Worm (Caenorhabditis elegans) whole organism, young adult: Measurements from ENCODE around the gene K09E2.2.
A peak's percentile ranks its signal among the peaks of the same experiment; 100 is the strongest.

Source experiments
- B0019.2 ChIP-seq: fragments of 200-800 bp; sonication (Bioruptor generic); conservative IDR thresholded peaks from 2 replicates; pipeline ENCODE4 v1.3.6; 2022; ENCODE audit warnings: missing genetic modification reagents, missing genetic modification characterization, missing compliant biosample characterization
- C17E4.6 ChIP-seq: fragments of 200-800 bp; sonication (Bioruptor generic); IDR thresholded peaks from 2 replicates; pipeline ENCODE4 v1.3.6; 2022; ENCODE audit warnings: missing genetic modification reagents, missing genetic modification characterization, missing compliant biosample characterization
- F10E7.11 ChIP-seq: sonication (generic microtip); optimal IDR thresholded peaks from 2 replicates; lab custom pipeline; 2017; ENCODE audit warnings: mild to moderate bottlenecking, missing genetic modification characterization, moderate library complexity, missing compliant biosample characterization
- F37B4.10 ChIP-seq: fragments of 200-800 bp; sonication (Bioruptor generic); IDR thresholded peaks from 2 replicates; pipeline ENCODE4 v1.3.6; 2022; ENCODE audit warnings: missing genetic modification characterization, missing compliant biosample characterization
- F57C9.4 ChIP-seq: sonication (generic microtip); optimal IDR thresholded peaks from 2 replicates; lab custom pipeline; 2017; ENCODE audit warnings: mild to moderate bottlenecking, missing genetic modification characterization, missing compliant biosample characterization
- Y53F4B.3 ChIP-seq: fragments of 200-800 bp; sonication (Bioruptor generic); IDR thresholded peaks from 2 replicates; pipeline ENCODE4 v1.3.6; 2022; ENCODE audit warnings: missing genetic modification reagents, missing genetic modification characterization, missing compliant biosample characterization
- Y79H2A.3 ChIP-seq: fragments of 200-800 bp; sonication (Bioruptor generic); conservative IDR thresholded peaks from 2 replicates; pipeline ENCODE4 v1.3.6; 2022; ENCODE audit warnings: missing genetic modification reagents, missing genetic modification characterization, missing compliant biosample characterization
- ZK185.1 ChIP-seq: sonication (generic microtip); optimal IDR thresholded peaks from 2 replicates; lab custom pipeline; 2016; ENCODE audit warnings: mild to moderate bottlenecking, missing genetic modification characterization, missing compliant biosample characterization; ENCODE audit not compliant: poor library complexity, severe bottlenecking
- athp-1 ChIP-seq: sonication (generic microtip); optimal IDR thresholded peaks from 2 replicates; lab custom pipeline; 2017; ENCODE audit warnings: mild to moderate bottlenecking, missing genetic modification characterization, missing compliant biosample characterization
- attf-6 ChIP-seq: fragments of 200-800 bp; sonication (Bioruptor generic); IDR thresholded peaks from 2 replicates; pipeline ENCODE4 v1.3.6; 2022; ENCODE audit warnings: missing genetic modification reagents, missing genetic modification characterization, missing compliant biosample characterization
- cebp-2 ChIP-seq: fragments of 200-800 bp; sonication (Bioruptor generic); IDR thresholded peaks from 2 replicates; pipeline ENCODE4 v1.3.6; 2022; ENCODE audit warnings: missing genetic modification characterization, missing compliant biosample characterization
- ceh-40 ChIP-seq: fragments of 200-800 bp; sonication (Bioruptor generic); IDR thresholded peaks from 2 replicates; pipeline ENCODE4 v1.3.6; 2022; ENCODE audit warnings: missing genetic modification characterization, missing compliant biosample characterization
- ceh-58 ChIP-seq: fragments of 200-800 bp; sonication (Bioruptor generic); IDR thresholded peaks from 2 replicates; pipeline ENCODE4 v1.3.6; 2022; ENCODE audit warnings: missing genetic modification characterization, missing compliant biosample characterization
- ceh-91 ChIP-seq: fragments of 200-800 bp; sonication (Bioruptor generic); IDR thresholded peaks from 2 replicates; pipeline ENCODE4 v1.3.6; 2022; ENCODE audit warnings: missing genetic modification reagents, missing genetic modification characterization, missing compliant biosample characterization
- egrh-3 ChIP-seq: fragments of 200-800 bp; sonication (Bioruptor generic); IDR thresholded peaks from 2 replicates; pipeline ENCODE4 v1.3.6; 2022; ENCODE audit warnings: missing genetic modification reagents, missing genetic modification characterization, missing compliant biosample characterization
- ets-4 ChIP-seq: fragments of 200-800 bp; sonication (Bioruptor generic); optimal IDR thresholded peaks from 2 replicates; lab custom pipeline; 2018; ENCODE audit warnings: mild to moderate bottlenecking, missing genetic modification characterization, missing compliant biosample characterization
- gei-17 ChIP-seq: fragments of 200-800 bp; sonication (Bioruptor generic); optimal IDR thresholded peaks from 2 replicates; lab custom pipeline; 2018; ENCODE audit warnings: mild to moderate bottlenecking, missing genetic modification characterization, missing compliant biosample characterization
- him-1 ChIP-seq: sonication (generic microtip); optimal IDR thresholded peaks from 2 replicates; lab custom pipeline; 2016; ENCODE audit warnings: missing genotype, missing genetic modification reagents, missing genetic modification characterization, missing compliant biosample characterization
- hmg-1.2 ChIP-seq: fragments of 200-800 bp; sonication (Bioruptor generic); IDR thresholded peaks from 2 replicates; pipeline ENCODE4 v1.3.6; 2022; ENCODE audit warnings: missing genetic modification reagents, missing genetic modification characterization, missing compliant biosample characterization
- hmg-20 ChIP-seq: fragments of 200-800 bp; sonication (Bioruptor generic); IDR thresholded peaks from 2 replicates; pipeline ENCODE4 v1.3.6; 2022; ENCODE audit warnings: missing genetic modification reagents, missing genetic modification characterization, missing compliant biosample characterization
- hsf-1 ChIP-seq: fragments of 200-800 bp; sonication (Bioruptor generic); IDR thresholded peaks from 2 replicates; pipeline ENCODE4 v1.3.6; 2022; ENCODE audit warnings: missing genetic modification reagents, missing genetic modification characterization, missing compliant biosample characterization
- let-526 ChIP-seq: fragments of 200-800 bp; sonication (Bioruptor generic); IDR thresholded peaks from 2 replicates; pipeline ENCODE4 v1.3.6; 2022; ENCODE audit warnings: missing genetic modification reagents, missing genetic modification characterization, missing compliant biosample characterization
- lin-26 ChIP-seq: fragments of 200-800 bp; sonication (Bioruptor generic); IDR thresholded peaks from 2 replicates; pipeline ENCODE4 v1.3.6; 2022; ENCODE audit warnings: missing genetic modification reagents, missing genetic modification characterization, missing compliant biosample characterization
- lin-40 ChIP-seq: sonication (generic microtip); optimal IDR thresholded peaks from 2 replicates; lab custom pipeline; 2016; ENCODE audit warnings: missing genetic modification characterization, mild to moderate bottlenecking, missing compliant biosample characterization, missing genotype, missing genetic modification reagents
- lir-1 ChIP-seq: fragments of 200-800 bp; sonication (Bioruptor generic); conservative IDR thresholded peaks from 2 replicates; pipeline ENCODE4 v1.3.6; 2022; ENCODE audit warnings: missing genetic modification reagents, missing genetic modification characterization, missing compliant biosample characterization
- lsy-27 ChIP-seq: sonication (generic microtip); optimal IDR thresholded peaks from 2 replicates; lab custom pipeline; 2017; ENCODE audit warnings: missing genetic modification characterization, mild to moderate bottlenecking, missing compliant biosample characterization, antibody characterized with exemption, missing genotype, borderline replicate concordance; ENCODE audit not compliant: insufficient read depth
- madf-10 ChIP-seq: sonication (generic microtip); optimal IDR thresholded peaks from 2 replicates; lab custom pipeline; 2016; ENCODE audit warnings: mild to moderate bottlenecking, missing genetic modification characterization, missing compliant biosample characterization
- mxl-1 ChIP-seq: sonication (generic microtip); optimal IDR thresholded peaks from 2 replicates; lab custom pipeline; 2016; ENCODE audit warnings: missing genetic modification characterization, missing compliant biosample characterization
- nfya-1 ChIP-seq: sonication (generic microtip); optimal IDR thresholded peaks from 2 replicates; lab custom pipeline; 2017; ENCODE audit warnings: antibody characterized with exemption, missing compliant biosample characterization, missing genetic modification characterization, borderline replicate concordance; ENCODE audit not compliant: insufficient read depth
- nhr-179 ChIP-seq: sonication (generic microtip); optimal IDR thresholded peaks from 2 replicates; lab custom pipeline; 2016; ENCODE audit warnings: mild to moderate bottlenecking, missing genetic modification characterization, missing compliant biosample characterization
- nhr-90 ChIP-seq: sonication (generic microtip); optimal IDR thresholded peaks from 2 replicates; lab custom pipeline; 2016; ENCODE audit warnings: missing genotype, mild to moderate bottlenecking, missing genetic modification characterization, missing compliant biosample characterization
- pbrm-1 ChIP-seq: fragments of 200-800 bp; sonication (Bioruptor generic); IDR thresholded peaks from 2 replicates; pipeline ENCODE4 v1.3.6; 2022; ENCODE audit warnings: missing genetic modification reagents, missing genetic modification characterization, missing compliant biosample characterization
- pha-4 ChIP-seq: fragments of 150-350 bp; sonication (generic microtip); optimal IDR thresholded peaks from 2 replicates; lab custom pipeline; 2014; ENCODE audit warnings: missing biosample characterization, missing genetic modification reagents, missing genetic modification characterization
- repo-1 ChIP-seq: sonication (generic microtip); optimal IDR thresholded peaks from 2 replicates; lab custom pipeline; 2017; ENCODE audit warnings: mild to moderate bottlenecking, missing genetic modification characterization, missing compliant biosample characterization
- snpc-4 ChIP-seq, 5 experiments: fragments of 150-350 bp in 1 of 5; sonication (generic microtip) in 4 of 5; optimal IDR thresholded peaks; 2 replicates each; lab custom pipeline; 2014 to 2018; ENCODE audit warnings: missing genetic modification characterization in 5 of 5, missing biosample characterization in 3 of 5, antibody characterized with exemption in 2 of 5, mild to moderate bottlenecking in 2 of 5, missing compliant biosample characterization in 2 of 5, missing genotype in 2 of 5, moderate library complexity in 2 of 5, missing genetic modification reagents in 1 of 5
- tbp1 ChIP-seq: fragments of 200-800 bp; sonication (Bioruptor generic); optimal IDR thresholded peaks from 2 replicates; lab custom pipeline; 2018; ENCODE audit warnings: mild to moderate bottlenecking, missing genetic modification characterization, missing compliant biosample characterization
- tlf-1 ChIP-seq: fragments of 200-800 bp; sonication (Bioruptor generic); optimal IDR thresholded peaks from 2 replicates; lab custom pipeline; 2018; ENCODE audit warnings: mild to moderate bottlenecking, missing genetic modification characterization, missing compliant biosample characterization
- unc-62 ChIP-seq: fragments of 150-350 bp; optimal IDR thresholded peaks from 2 replicates; lab custom pipeline; 2014; ENCODE audit warnings: missing biosample characterization, missing genetic modification reagents, missing genetic modification characterization
- zfh-2 ChIP-seq: fragments of 200-800 bp; sonication (Bioruptor generic); conservative IDR thresholded peaks from 2 replicates; pipeline ENCODE4 v1.3.6; 2022; ENCODE audit warnings: missing genetic modification reagents, missing genetic modification characterization, missing compliant biosample characterization
- ztf-22 ChIP-seq: fragments of 200-800 bp; sonication (Bioruptor generic); optimal IDR thresholded peaks from 2 replicates; lab custom pipeline; 2018; ENCODE audit warnings: mild to moderate bottlenecking, missing genetic modification characterization, moderate library complexity, missing compliant biosample characterization
- ztf-26 ChIP-seq: sonication (generic microtip); optimal IDR thresholded peaks from 2 replicates; lab custom pipeline; 2017; ENCODE audit warnings: missing genetic modification characterization, missing compliant biosample characterization
- ztf-6 ChIP-seq: fragments of 200-800 bp; sonication (Bioruptor generic); IDR thresholded peaks from 2 replicates; pipeline ENCODE4 v1.3.6; 2022; ENCODE audit warnings: missing genetic modification reagents, missing genetic modification characterization, missing compliant biosample characterization

The K09E2.2 gene

ce11 chrX:8650535-8650934, 22.3 kb upstream of the K09E2.2 start (continued):
- TF ChIP-seq lsy-27 (tag; lab: Kevin White, UChicago), result no peak
- no peak for TF ChIP-seq F10E7.11 (tag; lab: Kevin White, UChicago)
- TF ChIP-seq nhr-90, result peak; percentile 65
- no peak for TF ChIP-seq ets-4 (GFP tag; lab: Kevin White, UChicago)
- peak; percentile 80 for TF ChIP-seq pbrm-1 (GFP tag; lab: Robert Waterston, UW)
- peak; percentile 18 for TF ChIP-seq ztf-22 (GFP tag; lab: Kevin White, UChicago)
- TF ChIP-seq egrh-3 (GFP tag; lab: Robert Waterston, UW), result no peak
- TF ChIP-seq snpc-4 (GFP tag; optimal IDR thresholded peaks at IDR 0.05; lab: Kevin White, UChicago), result peak; percentile 77
- peak in 2 of 4 experiments; percentile 25 to 76 for TF ChIP-seq snpc-4 (tag; optimal IDR thresholded peaks at IDR 0.05; lab: Kevin White, UChicago)
- no peak for TF ChIP-seq tlf-1 (GFP tag; lab: Kevin White, UChicago)
- TF ChIP-seq unc-62 (GFP tag; lab: Kevin White, UChicago), result no peak
- TF ChIP-seq tbp1 (GFP tag; lab: Kevin White, UChicago), result peak; percentile 89
- TF ChIP-seq lin-40 (tag; lab: Kevin White, UChicago), result peak; percentile 39
- 0 out of 2 replicates have a peak, but pooled peaks have one; percentile 32 for TF ChIP-seq ceh-40 (GFP tag; lab: Robert Waterston, UW)

ce11 chrX:8656019-8656418, 16.8 kb upstream of the K09E2.2 start:
- TF ChIP-seq zfh-2 (GFP tag; lab: Robert Waterston, UW) (no peak), pha-4 (tag; lab: Kevin White, UChicago) (no peak), ZK185.1 (tag; lab: Kevin White, UChicago) (no peak), ceh-91 (GFP tag; lab: Robert Waterston, UW) (no peak), Y79H2A.3 (no peak), gei-17 (no peak), hmg-20 (GFP tag; lab: Robert Waterston, UW) (no peak), B0019.2 (no peak), him-1 (tag; lab: Kevin White, UChicago) (no peak), nfya-1 (tag; lab: Kevin White, UChicago) (no peak), ceh-58 (GFP tag; lab: Robert Waterston, UW) (no peak), F37B4.10 (GFP tag; lab: Robert Waterston, UW) (no peak), repo-1 (tag; lab: Kevin White, UChicago) (no peak), attf-6 (no peak), mxl-1 (tag; lab: Kevin White, UChicago) (no peak)

- TF ChIP-seq athp-1 (tag; lab: Kevin White, UChicago) (no peak), hsf-1 (GFP tag; lab: Robert Waterston, UW) (no peak), lin-26 (GFP tag; lab: Robert Waterston, UW) (no peak), him-1 (tag; lab: Kevin White, UChicago) (no peak), lir-1 (no peak), hmg-1.2 (GFP tag; lab: Robert Waterston, UW) (no peak), hmg-20 (GFP tag; lab: Robert Waterston, UW) (no peak), nhr-179 (tag; lab: Kevin White, UChicago) (no peak)
Observed at ce11 chrX:8659521-8659920, 13.3 kb upstream of the K09E2.2 start.

- no peak for TF ChIP-seq let-526 (GFP tag; lab: Robert Waterston, UW)
- TF ChIP-seq C17E4.6 (GFP tag; lab: Robert Waterston, UW), result no peak
- TF ChIP-seq hmg-20 (GFP tag; lab: Robert Waterston, UW), result no peak
- no peak for TF ChIP-seq ets-4 (GFP tag; lab: Kevin White, UChicago)
- no peak for TF ChIP-seq ztf-26 (tag; lab: Kevin White, UChicago)
- no peak for TF ChIP-seq ceh-40 (GFP tag; lab: Robert Waterston, UW)
- TF ChIP-seq madf-10 (tag; lab: Kevin White, UChicago), result no peak
- no peak for TF ChIP-seq cebp-2
- no peak for TF ChIP-seq ztf-6 (GFP tag; lab: Robert Waterston, UW)
- TF ChIP-seq F57C9.4 (tag; lab: Kevin White, UChicago), result no peak
- TF ChIP-seq hsf-1 (GFP tag; lab: Robert Waterston, UW), result no peak
- TF ChIP-seq Y53F4B.3 (GFP tag; lab: Robert Waterston, UW), result no peak
Observed at ce11 chrX:8660319-8660718, 12.5 kb upstream of the K09E2.2 start, which contains the start of gene rig-1. TSS of gene rig-1 (plus strand) at chrX:8660619.
